Worm (Caenorhabditis elegans): ENCODE data around the gene str-115.

ce11 chrV:11292682-11293081 is 23.8 kb downstream of the str-115 start:
- TF ChIP-seq Y53G8AR.9 (GFP tag; conservative IDR thresholded peaks at IDR 0.05) (no peak), pha-4 (tag; optimal IDR thresholded peaks at IDR 0.05) (no peak), F37B4.10 (GFP tag; IDR thresholded peaks at IDR 0.05) (no peak), nhr-120 (GFP tag; IDR thresholded peaks at IDR 0.05) (no peak)

Data from whole organism, young adult.